Fruit fly (Drosophila melanogaster) whole organism, prepupa: ENCODE data around the gene CG15459.

ENCODE experiments used
- Blimp-1 ChIP-seq: fragments of 200-800 bp; sonication (Bioruptor generic); optimal IDR thresholded peaks from 3 replicates; lab custom pipeline; 2017; ENCODE audit warnings: missing biosample characterization, missing genetic modification characterization, mild to moderate bottlenecking, moderate library complexity, missing genetic modification reagents
- CG11762 ChIP-seq: fragments of 200-800 bp; sonication (Bioruptor generic); optimal IDR thresholded peaks from 3 replicates; lab custom pipeline; 2016; ENCODE audit warnings: missing biosample characterization, missing genetic modification characterization; ENCODE audit not compliant: insufficient read depth
- CG15336 ChIP-seq: fragments of 200-800 bp; sonication (Bioruptor generic); IDR thresholded peaks from 2 replicates; pipeline ENCODE4 v1.3.6; 2022; ENCODE audit warnings: missing biosample characterization, missing genetic modification characterization
- CG1621 ChIP-seq: fragments of 200-800 bp; sonication (Bioruptor generic); optimal IDR thresholded peaks from 3 replicates; lab custom pipeline; 2018; ENCODE audit warnings: missing biosample characterization, mild to moderate bottlenecking, missing genetic modification characterization
- CG16779 ChIP-seq: fragments of 200-800 bp; sonication (Bioruptor generic); optimal IDR thresholded peaks from 3 replicates; lab custom pipeline; 2017; ENCODE audit warnings: missing biosample characterization, mild to moderate bottlenecking, missing genetic modification characterization
- CG31627 ChIP-seq: fragments of 200-800 bp; sonication (Bioruptor generic); optimal IDR thresholded peaks from 3 replicates; lab custom pipeline; 2016; ENCODE audit warnings: missing biosample characterization, missing genetic modification characterization
- CG32006 ChIP-seq: fragments of 200-800 bp; sonication (Bioruptor generic); optimal IDR thresholded peaks from 3 replicates; lab custom pipeline; 2017; ENCODE audit warnings: missing biosample characterization, mild to moderate bottlenecking, missing genetic modification characterization
- CG3919 ChIP-seq: fragments of 200-800 bp; sonication (Bioruptor generic); optimal IDR thresholded peaks from 3 replicates; lab custom pipeline; 2016; ENCODE audit warnings: missing biosample characterization, missing genetic modification characterization
- CG4318 ChIP-seq: fragments of 200-800 bp; sonication (Bioruptor generic); optimal IDR thresholded peaks from 3 replicates; lab custom pipeline; 2017; ENCODE audit warnings: missing biosample characterization, mild to moderate bottlenecking, missing genetic modification characterization
- CG6163 ChIP-seq: fragments of 200-800 bp; sonication (Bioruptor generic); IDR thresholded peaks from 3 replicates; pipeline ENCODE4 v1.3.6; 2022; ENCODE audit warnings: missing biosample characterization, missing genetic modification characterization
- CG6276 ChIP-seq: fragments of 200-800 bp; sonication (Bioruptor generic); optimal IDR thresholded peaks from 2 replicates; lab custom pipeline; 2017; ENCODE audit warnings: missing biosample characterization, mild to moderate bottlenecking, missing genetic modification characterization
- CG6854 ChIP-seq: fragments of 200-800 bp; sonication (Bioruptor generic); optimal IDR thresholded peaks from 2 replicates; lab custom pipeline; 2017; ENCODE audit warnings: missing biosample characterization, mild to moderate bottlenecking, missing genetic modification characterization
- CG8119 ChIP-seq: fragments of 200-800 bp; sonication (Bioruptor generic); IDR thresholded peaks from 3 replicates; pipeline ENCODE4 v1.3.6; 2022; ENCODE audit warnings: missing biosample characterization, missing genetic modification characterization
- CG8319 ChIP-seq: fragments of 200-800 bp; sonication (Bioruptor generic); optimal IDR thresholded peaks from 3 replicates; lab custom pipeline; 2016; ENCODE audit warnings: missing biosample characterization, missing genetic modification characterization
- CG9139 ChIP-seq: fragments of 200-800 bp; sonication (Bioruptor generic); optimal IDR thresholded peaks from 3 replicates; lab custom pipeline; 2017; ENCODE audit warnings: missing biosample characterization, mild to moderate bottlenecking, missing genetic modification characterization
- Eip78C ChIP-seq: fragments of 200-800 bp; sonication (Bioruptor generic); peaks from one replicate; lab custom pipeline; 2016; ENCODE audit warnings: missing biosample characterization, missing genetic modification characterization
- Gug ChIP-seq: fragments of 200-800 bp; sonication (Bioruptor generic); IDR thresholded peaks from 2 replicates; pipeline ENCODE4 v1.3.6; 2022; ENCODE audit warnings: missing biosample characterization, missing genetic modification characterization
- Hr38 ChIP-seq: sonication (Bioruptor generic); optimal IDR thresholded peaks from 2 replicates; lab custom pipeline; 2016; ENCODE audit warnings: missing biosample characterization, missing genetic modification characterization
- Hr4 ChIP-seq: fragments of 200-800 bp; sonication (Bioruptor generic); optimal IDR thresholded peaks from 3 replicates; lab custom pipeline; 2016; ENCODE audit warnings: missing biosample characterization, missing genetic modification characterization
- OdsH ChIP-seq: fragments of 200-800 bp; sonication (Bioruptor generic); optimal IDR thresholded peaks from 3 replicates; lab custom pipeline; 2016; ENCODE audit warnings: missing biosample characterization, missing genetic modification characterization
- Smox ChIP-seq: fragments of 200-800 bp; sonication (Bioruptor generic); optimal IDR thresholded peaks from 3 replicates; lab custom pipeline; 2016; ENCODE audit warnings: missing biosample characterization, missing genetic modification characterization
- Sox15 ChIP-seq: fragments of 200-800 bp; sonication (Bioruptor generic); optimal IDR thresholded peaks from 3 replicates; lab custom pipeline; 2016; ENCODE audit warnings: missing biosample characterization, missing genetic modification characterization
- achi ChIP-seq: fragments of 200-800 bp; sonication (Bioruptor generic); optimal IDR thresholded peaks from 3 replicates; lab custom pipeline; 2016; ENCODE audit warnings: missing biosample characterization, missing genetic modification characterization
- acj6 ChIP-seq: fragments of 200-800 bp; sonication (Bioruptor generic); optimal IDR thresholded peaks from 3 replicates; lab custom pipeline; 2016; ENCODE audit warnings: missing biosample characterization, missing genetic modification characterization
- eg ChIP-seq: fragments of 200-800 bp; sonication (Bioruptor generic); IDR thresholded peaks from 3 replicates; pipeline ENCODE4 v1.3.6; 2022; ENCODE audit warnings: missing biosample characterization, missing genetic modification characterization
- esn ChIP-seq: fragments of 200-800 bp; sonication (Bioruptor generic); optimal IDR thresholded peaks from 2 replicates; lab custom pipeline; 2016; ENCODE audit warnings: missing biosample characterization, mild to moderate bottlenecking, missing genetic modification characterization, moderate library complexity
- fd59A ChIP-seq: fragments of 200-800 bp; sonication (Bioruptor generic); optimal IDR thresholded peaks from 2 replicates; lab custom pipeline; 2017; ENCODE audit warnings: missing biosample characterization, mild to moderate bottlenecking, missing genetic modification characterization, missing genetic modification reagents
- fd85E ChIP-seq: fragments of 200-800 bp; sonication (Bioruptor generic); optimal IDR thresholded peaks from 3 replicates; lab custom pipeline; 2016; ENCODE audit warnings: missing biosample characterization, missing genetic modification characterization
- lz ChIP-seq: fragments of 200-800 bp; sonication (Bioruptor generic); optimal IDR thresholded peaks from 3 replicates; lab custom pipeline; 2016; ENCODE audit warnings: missing biosample characterization, missing genetic modification characterization
- pdm3 ChIP-seq: fragments of 200-800 bp; sonication (Bioruptor generic); optimal IDR thresholded peaks from 3 replicates; lab custom pipeline; 2016; ENCODE audit warnings: missing biosample characterization, missing genetic modification characterization
- salr ChIP-seq, 2 experiments: fragments of 200-800 bp; sonication (Bioruptor generic); optimal IDR thresholded peaks; 3 replicates each; lab custom pipeline; 2016 to 2018; ENCODE audit warnings: missing biosample characterization in 2 of 2, missing genetic modification characterization in 2 of 2, mild to moderate bottlenecking in 1 of 2
- ss ChIP-seq, 2 experiments: fragments of 200-800 bp; sonication (Bioruptor generic); optimal IDR thresholded peaks; 2 replicates in 1 of 2; 3 replicates in 1 of 2; lab custom pipeline; 2017 to 2018; ENCODE audit warnings: mild to moderate bottlenecking in 2 of 2, missing biosample characterization in 2 of 2, missing genetic modification characterization in 2 of 2, moderate library complexity in 1 of 2
- svp ChIP-seq: fragments of 200-800 bp; sonication (Bioruptor generic); peaks from one replicate; lab custom pipeline; 2016; ENCODE audit warnings: missing biosample characterization, missing genetic modification characterization
- topi ChIP-seq: fragments of 200-800 bp; sonication (Bioruptor generic); optimal IDR thresholded peaks from 3 replicates; lab custom pipeline; 2016; ENCODE audit warnings: missing biosample characterization, missing genetic modification characterization
- vri ChIP-seq: fragments of 200-800 bp; sonication (Bioruptor generic); optimal IDR thresholded peaks from 3 replicates; lab custom pipeline; 2016; ENCODE audit warnings: missing biosample characterization, mild to moderate bottlenecking, missing genetic modification characterization

The CG15459 gene

dm6 chrX:20423158-20423557 is 9.8 kb upstream of the CG15459 start:
- 0 out of 2 replicates have a peak, but pooled peaks have one; percentile 8 for TF ChIP-seq CG15336 (GFP tag; lab: Robert Waterston, UW)
- TF ChIP-seq CG8119 (GFP tag; lab: Robert Waterston, UW): no peak
- no peak for TF ChIP-seq CG8319 (GFP tag; lab: Kevin White, UChicago)
- TF ChIP-seq Eip78C (GFP tag; lab: Kevin White, UChicago): peak; percentile 69

DNA sequence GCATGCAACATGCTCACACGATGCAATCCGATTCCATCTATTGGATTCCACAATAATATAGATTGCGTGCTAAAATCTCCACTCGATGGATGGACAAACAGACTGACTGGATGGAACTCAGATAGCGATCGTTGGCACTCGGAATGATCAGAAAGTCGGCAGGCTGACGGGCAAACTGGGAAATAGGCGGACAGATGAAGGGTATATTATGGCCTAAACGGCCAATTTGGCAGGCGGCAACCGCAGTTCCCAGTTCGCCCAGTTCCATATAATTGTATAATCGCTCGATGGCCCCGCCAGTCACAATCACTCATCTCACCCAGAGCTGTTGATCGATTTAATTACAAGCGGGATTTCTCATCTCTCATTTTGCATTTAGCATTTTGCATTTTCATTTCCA is 5.9 kb upstream of the CG15459 start, which contains the start of gene Obp19d:
Obp19d (plus strand) TSS at position 301 of the 400 bp plus-strand sequence.
- TF ChIP-seq achi (GFP tag; lab: Kevin White, UChicago): no peak
- TF ChIP-seq vri: no peak
- TF ChIP-seq CG11762 (GFP tag; lab: Kevin White, UChicago): no peak

DNA sequence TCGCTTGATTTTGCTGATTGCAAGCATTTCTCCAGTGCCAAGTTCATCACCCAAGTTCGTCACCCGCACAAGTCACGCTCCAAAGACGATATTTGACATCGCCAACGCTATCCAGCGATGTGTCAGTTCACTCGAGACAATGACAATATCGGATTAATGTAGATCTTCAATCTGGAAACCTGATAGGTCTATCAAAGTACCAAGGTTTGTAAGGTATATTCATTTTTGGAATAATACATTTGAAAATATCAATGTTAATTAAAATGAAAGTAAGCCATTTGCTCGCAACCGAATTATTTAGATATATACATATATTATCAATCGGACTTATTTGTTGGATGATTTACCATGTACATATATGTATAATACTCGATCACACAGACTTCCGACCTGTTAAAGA is 5.5 kb upstream of the CG15459 start, which contains the start of gene Obp19c:
Obp19c (minus strand) TSS at position 101 of the 400 bp plus-strand sequence.
- TF ChIP-seq CG31627 (GFP tag; lab: Kevin White, UChicago) (no peak), CG6276 (GFP tag; lab: Kevin White, UChicago) (no peak), topi (GFP tag; lab: Kevin White, UChicago) (no peak), CG9139 (GFP tag; lab: Kevin White, UChicago) (no peak), Gug (GFP tag; lab: Robert Waterston, UW) (no peak), Eip78C (GFP tag; lab: Kevin White, UChicago) (no peak), eg (GFP tag; lab: Robert Waterston, UW) (no peak), OdsH (GFP tag; lab: Kevin White, UChicago) (no peak), CG8119 (GFP tag; lab: Robert Waterston, UW) (no peak), svp (GFP tag; lab: Kevin White, UChicago) (no peak), CG1621 (tag; lab: Kevin White, UChicago) (no peak), pdm3 (GFP tag; lab: Kevin White, UChicago) (no peak), CG16779 (tag; lab: Kevin White, UChicago) (no peak), Hr38 (GFP tag; lab: Kevin White, UChicago) (no peak), CG3919 (GFP tag; lab: Kevin White, UChicago) (no peak), CG11762 (GFP tag; lab: Kevin White, UChicago) (no peak), esn (GFP tag; lab: Kevin White, UChicago) (no peak)
- TF ChIP-seq, all 60 proteins: peak for 0

dm6 chrX:20416433-20416832 is 3.1 kb upstream of the CG15459 start, which contains the start of gene Obp19b:
Gene Obp19b (plus strand): TSS chrX:20416733.
- TF ChIP-seq CG4318 (GFP tag; lab: Kevin White, UChicago) (no peak), Blimp-1 (no peak), CG6276 (GFP tag; lab: Kevin White, UChicago) (no peak), Hr4 (GFP tag; lab: Kevin White, UChicago) (no peak), fd59A (GFP tag; lab: Kevin White, UChicago) (no peak), CG32006 (GFP tag; lab: Kevin White, UChicago) (no peak), fd85E (GFP tag; lab: Kevin White, UChicago) (no peak), ss (GFP tag; optimal IDR thresholded peaks at IDR 0.05; lab: Kevin White, UChicago) (no peak), lz (GFP tag; lab: Kevin White, UChicago) (no peak), acj6 (no peak)

dm6 chrX:20415444-20415843 is 2.1 kb upstream of the CG15459 start, which contains the start of gene Obp19a:
Gene Obp19a (plus strand): TSS chrX:20415744.
- TF ChIP-seq vri: no peak
- TF ChIP-seq CG6854 (GFP tag; lab: Kevin White, UChicago): no peak
- no peak for TF ChIP-seq salr (GFP tag; optimal IDR thresholded peaks at IDR 0.05; lab: Kevin White, UChicago)
- no peak for TF ChIP-seq CG3919 (GFP tag; lab: Kevin White, UChicago)
- TF ChIP-seq Smox (GFP tag; lab: Kevin White, UChicago): no peak
- TF ChIP-seq CG6163 (GFP tag; lab: Robert Waterston, UW): no peak
- TF ChIP-seq Sox15 (GFP tag; lab: Kevin White, UChicago): no peak
- no peak for TF ChIP-seq ss (GFP tag; optimal IDR thresholded peaks at IDR 0.05; lab: Kevin White, UChicago)
- TF ChIP-seq CG9139 (GFP tag; lab: Kevin White, UChicago): no peak
